Worm (Caenorhabditis elegans): ENCODE measurements around the gene grd-2.

DNA sequence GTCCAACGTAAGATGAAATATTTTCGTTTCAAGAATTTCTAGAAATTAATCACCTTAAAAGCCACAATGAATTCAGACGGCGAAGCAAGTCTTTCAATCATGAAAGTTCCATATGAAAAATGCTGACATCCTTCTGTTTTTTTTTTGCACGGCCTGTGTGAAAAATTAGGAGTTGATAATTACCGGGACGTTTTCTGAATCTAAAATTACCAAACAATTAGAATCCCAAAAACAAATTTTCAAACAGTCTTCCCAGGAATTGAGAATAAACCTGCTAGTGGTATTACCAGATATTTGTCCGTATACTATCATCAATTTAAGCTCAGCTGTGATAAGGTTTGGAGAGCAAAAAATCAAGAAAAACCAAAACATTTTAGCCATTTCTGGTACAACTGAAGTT, 28.8 kb downstream of the grd-2 start, which contains the start of gene Y44A6B.3:
- TF ChIP-seq unc-39 (tag; optimal IDR thresholded peaks at IDR 0.05), result no peak
- TF ChIP-seq zag-1 (tag; optimal IDR thresholded peaks at IDR 0.05), result no peak
- no peak for TF ChIP-seq mdl-1 (tag; optimal IDR thresholded peaks at IDR 0.05)

Measured in whole organism, L4 larva.